Fruit fly (Drosophila melanogaster) whole organism, embryonic: ENCODE data around the gene CG10286.

ENCODE experiments used
- Blimp-1 ChIP-seq: fragments of 200-800 bp; sonication (Bioruptor generic); optimal IDR thresholded peaks from 3 replicates; lab custom pipeline; 2018; ENCODE audit warnings: missing biosample characterization, missing genetic modification characterization, mild to moderate bottlenecking, moderate library complexity, missing genetic modification reagents
- BtbVII ChIP-seq: fragments of 200-800 bp; sonication (Bioruptor generic); optimal IDR thresholded peaks from 3 replicates; lab custom pipeline; 2017; ENCODE audit warnings: missing biosample characterization, mild to moderate bottlenecking, missing genetic modification characterization
- CG10654 ChIP-seq: fragments of 200-800 bp; sonication (Bioruptor generic); optimal IDR thresholded peaks from 2 replicates; lab custom pipeline; 2016; ENCODE audit warnings: missing biosample characterization, missing genetic modification characterization
- CG11093 ChIP-seq: fragments of 200-800 bp; sonication (Bioruptor generic); IDR thresholded peaks from 3 replicates; pipeline ENCODE4 v1.3.6; 2022; ENCODE audit warnings: missing biosample characterization, missing genetic modification characterization
- CG11398 ChIP-seq: fragments of 200-800 bp; sonication (Bioruptor generic); optimal IDR thresholded peaks from 2 replicates; lab custom pipeline; 2016; ENCODE audit warnings: missing biosample characterization, missing genetic modification characterization
- CG14965 ChIP-seq: fragments of 200-800 bp; sonication (Bioruptor generic); optimal IDR thresholded peaks from 2 replicates; lab custom pipeline; 2016; ENCODE audit warnings: missing biosample characterization, missing genetic modification characterization, borderline replicate concordance
- CG1602 ChIP-seq: fragments of 200-800 bp; sonication (Bioruptor generic); optimal IDR thresholded peaks from 3 replicates; lab custom pipeline; 2016; ENCODE audit warnings: missing biosample characterization, missing genetic modification characterization
- CG1603 ChIP-seq: fragments of 200-800 bp; sonication (Bioruptor generic); optimal IDR thresholded peaks from 2 replicates; lab custom pipeline; 2019; ENCODE audit warnings: missing biosample characterization, mild to moderate bottlenecking, missing genetic modification characterization, moderate library complexity
- CG18619 ChIP-seq: fragments of 200-800 bp; sonication (Bioruptor generic); optimal IDR thresholded peaks from 3 replicates; lab custom pipeline; 2017; ENCODE audit warnings: missing biosample characterization, mild to moderate bottlenecking, missing genetic modification characterization
- CG2116 ChIP-seq: fragments of 200-800 bp; sonication (Bioruptor generic); optimal IDR thresholded peaks from 3 replicates; lab custom pipeline; 2018; ENCODE audit warnings: missing biosample characterization, mild to moderate bottlenecking, missing genetic modification characterization
- CG2199 ChIP-seq: fragments of 200-800 bp; sonication (Bioruptor generic); IDR thresholded peaks from 3 replicates; pipeline ENCODE4 v1.3.6; 2022; ENCODE audit warnings: missing biosample characterization, missing genetic modification characterization
- CG4360 ChIP-seq: fragments of 200-800 bp; sonication (Bioruptor generic); IDR thresholded peaks from 2 replicates; pipeline ENCODE4 v1.3.6; 2022; ENCODE audit warnings: missing biosample characterization, missing genetic modification characterization
- CG4707 ChIP-seq: fragments of 200-800 bp; sonication (Bioruptor generic); optimal IDR thresholded peaks from 2 replicates; lab custom pipeline; 2018; ENCODE audit warnings: missing biosample characterization, mild to moderate bottlenecking, missing genetic modification characterization, moderate library complexity
- CG4854 ChIP-seq: fragments of 200-800 bp; sonication (Bioruptor generic); optimal IDR thresholded peaks from 2 replicates; lab custom pipeline; 2016; ENCODE audit warnings: missing biosample characterization, missing genetic modification characterization, inconsistent platforms
- CG6175 ChIP-seq: fragments of 200-800 bp; sonication (Bioruptor generic); IDR thresholded peaks from 3 replicates; pipeline ENCODE4 v1.3.6; 2022; ENCODE audit warnings: missing biosample characterization, missing genetic modification characterization
- CG6765 ChIP-seq: fragments of 200-800 bp; sonication (Bioruptor generic); optimal IDR thresholded peaks from 3 replicates; lab custom pipeline; 2017; ENCODE audit warnings: missing biosample characterization, mild to moderate bottlenecking, missing genetic modification characterization
- CG8765 ChIP-seq: fragments of 200-800 bp; sonication (Bioruptor generic); IDR thresholded peaks from 2 replicates; pipeline ENCODE4 v1.3.6; 2022; ENCODE audit warnings: missing biosample characterization, missing genetic modification characterization
- CG9727 ChIP-seq: fragments of 200-800 bp; sonication (Bioruptor generic); optimal IDR thresholded peaks from 3 replicates; lab custom pipeline; 2017; ENCODE audit warnings: missing biosample characterization, mild to moderate bottlenecking, missing genetic modification characterization
- CG9932 ChIP-seq: fragments of 200-800 bp; sonication (Bioruptor generic); IDR thresholded peaks from 2 replicates; pipeline ENCODE4 v1.3.6; 2022; ENCODE audit warnings: missing biosample characterization, missing genetic modification characterization
- D ChIP-seq, 2 experiments: fragments of 200-800 bp in 1 of 2; fragments of >200 bp in 1 of 2; sonication (Bioruptor generic) in 1 of 2; optimal IDR thresholded peaks; 2 replicates in 1 of 2; 3 replicates in 1 of 2; lab custom pipeline; 2017; ENCODE audit warnings: mild to moderate bottlenecking in 1 of 2, missing biosample characterization in 1 of 2, missing genetic modification characterization in 1 of 2, missing genetic modification reagents in 1 of 2
- HLH3B ChIP-seq: fragments of 200-800 bp; sonication (Bioruptor generic); IDR thresholded peaks from 2 replicates; pipeline ENCODE4 v1.3.6; 2022; ENCODE audit warnings: missing biosample characterization, missing genetic modification characterization
- HLH54F ChIP-seq: fragments of 200-800 bp; sonication (Bioruptor generic); optimal IDR thresholded peaks from 3 replicates; lab custom pipeline; 2016; ENCODE audit warnings: missing biosample characterization, missing genetic modification characterization
- MBD-R2 ChIP-seq: fragments of 200-800 bp; sonication (Bioruptor generic); IDR thresholded peaks from 2 replicates; pipeline ENCODE4 v1.3.6; 2022; ENCODE audit warnings: missing biosample characterization, missing genetic modification characterization
- MESR4 ChIP-seq: fragments of 200-800 bp; sonication (Bioruptor generic); optimal IDR thresholded peaks from 2 replicates; lab custom pipeline; 2018; ENCODE audit warnings: missing biosample characterization, mild to moderate bottlenecking, missing genetic modification characterization, moderate library complexity
- MTF-1 ChIP-seq: fragments of 200-800 bp; sonication (Bioruptor generic); optimal IDR thresholded peaks from 2 replicates; lab custom pipeline; 2018; ENCODE audit warnings: missing biosample characterization, mild to moderate bottlenecking, missing genetic modification characterization, borderline replicate concordance
- Max ChIP-seq: fragments of 200-800 bp; sonication (Bioruptor generic); optimal IDR thresholded peaks from 2 replicates; lab custom pipeline; 2016; ENCODE audit warnings: missing biosample characterization, mild to moderate bottlenecking, missing genetic modification characterization
- Mes4 ChIP-seq: fragments of 200-800 bp; sonication (Bioruptor generic); optimal IDR thresholded peaks from 2 replicates; lab custom pipeline; 2016; ENCODE audit warnings: missing biosample characterization, missing genetic modification characterization
- NFAT ChIP-seq: fragments of 200-800 bp; sonication (Bioruptor generic); IDR thresholded peaks from 2 replicates; pipeline ENCODE4 v1.3.6; 2022; ENCODE audit warnings: missing biosample characterization, missing genetic modification characterization
- Nf-YA ChIP-seq: fragments of 200-800 bp; sonication (Bioruptor generic); IDR thresholded peaks from 2 replicates; pipeline ENCODE4 v1.3.6; 2022; ENCODE audit warnings: missing biosample characterization, missing genetic modification characterization
- Nf-YC ChIP-seq: fragments of 200-800 bp; optimal IDR thresholded peaks from 3 replicates; lab custom pipeline; 2019; ENCODE audit warnings: missing biosample characterization, mild to moderate bottlenecking, missing genetic modification characterization, moderate library complexity
- Usf ChIP-seq: fragments of 200-800 bp; sonication (Bioruptor generic); optimal IDR thresholded peaks from 2 replicates; lab custom pipeline; 2017; ENCODE audit warnings: missing genotype, missing biosample characterization, missing genetic modification characterization
- YL-1 ChIP-seq: fragments of 200-800 bp; sonication (Bioruptor generic); optimal IDR thresholded peaks from 3 replicates; lab custom pipeline; 2017; ENCODE audit warnings: missing biosample characterization, mild to moderate bottlenecking, missing genetic modification characterization
- ap ChIP-seq: fragments of 200-800 bp; sonication (Bioruptor generic); IDR thresholded peaks from 2 replicates; pipeline ENCODE4 v1.3.6; 2022; ENCODE audit warnings: missing biosample characterization, missing genetic modification characterization
- cato ChIP-seq: fragments of 200-800 bp; sonication (Bioruptor generic); optimal IDR thresholded peaks from 2 replicates; lab custom pipeline; 2016; ENCODE audit warnings: missing biosample characterization, missing genetic modification characterization, borderline replicate concordance
- chm ChIP-seq: fragments of 200-800 bp; sonication (Bioruptor generic); IDR thresholded peaks from 2 replicates; pipeline ENCODE4 v1.3.6; 2022; ENCODE audit warnings: missing biosample characterization, missing genetic modification characterization
- dan ChIP-seq: fragments of 200-800 bp; sonication (Bioruptor generic); IDR thresholded peaks from 2 replicates; pipeline ENCODE4 v1.3.6; 2022; ENCODE audit warnings: missing biosample characterization, missing genetic modification characterization
- en ChIP-seq: fragments of 200-800 bp; sonication (Bioruptor generic); optimal IDR thresholded peaks from 2 replicates; lab custom pipeline; 2016; ENCODE audit warnings: missing biosample characterization, missing genetic modification characterization
- esg ChIP-seq: fragments of 200-800 bp; sonication (Bioruptor generic); conservative IDR thresholded peaks from 2 replicates; pipeline ENCODE4 v1.3.6; 2022; ENCODE audit warnings: missing biosample characterization, missing genetic modification characterization
- jumu ChIP-seq: fragments of 200-800 bp; sonication (Bioruptor generic); optimal IDR thresholded peaks from 3 replicates; lab custom pipeline; 2016; ENCODE audit warnings: missing biosample characterization, missing genetic modification characterization
- kni ChIP-seq: fragments of 200-800 bp; sonication (Bioruptor generic); optimal IDR thresholded peaks from 3 replicates; lab custom pipeline; 2017; ENCODE audit warnings: mild to moderate bottlenecking, missing biosample characterization, missing genetic modification reagents, missing genetic modification characterization
- nmo ChIP-seq: fragments of 200-800 bp; sonication (Bioruptor generic); optimal IDR thresholded peaks from 2 replicates; lab custom pipeline; 2018; ENCODE audit warnings: missing biosample characterization, mild to moderate bottlenecking, missing genetic modification characterization, moderate library complexity
- pan ChIP-seq, 4 experiments: fragments of >200 bp in 3 of 4; fragments of 200-800 bp in 1 of 4; sonication (Bioruptor generic) in 1 of 4; optimal IDR thresholded peaks in 3 of 4; IDR thresholded peaks in 1 of 4; 2 replicates each; pipeline versions ENCODE4 v1.3.6 to Lab custom; 2017 to 2022; ENCODE audit warnings: missing biosample characterization in 2 of 4, missing genetic modification characterization in 2 of 4, mixed read lengths in 1 of 4
- pzg ChIP-seq: fragments of 200-800 bp; sonication (Bioruptor generic); optimal IDR thresholded peaks from 3 replicates; lab custom pipeline; 2018; ENCODE audit warnings: missing biosample characterization, mild to moderate bottlenecking, missing genetic modification characterization, moderate library complexity
- salm ChIP-seq: fragments of 200-800 bp; sonication (Bioruptor generic); optimal IDR thresholded peaks from 2 replicates; lab custom pipeline; 2018; ENCODE audit warnings: missing biosample characterization, mild to moderate bottlenecking, missing genetic modification characterization
- slbo ChIP-seq: fragments of 200-800 bp; sonication (Bioruptor generic); IDR thresholded peaks from 2 replicates; pipeline ENCODE4 v1.3.6; 2022; ENCODE audit warnings: missing biosample characterization, missing genetic modification characterization
- ssp ChIP-seq: fragments of 200-800 bp; sonication (Bioruptor generic); IDR thresholded peaks from 2 replicates; pipeline ENCODE4 v1.3.6; 2022; ENCODE audit warnings: missing biosample characterization, missing genetic modification characterization
- stwl ChIP-seq: fragments of 200-800 bp; sonication (Bioruptor generic); optimal IDR thresholded peaks from 3 replicates; lab custom pipeline; 2018; ENCODE audit warnings: missing biosample characterization, mild to moderate bottlenecking, missing genetic modification characterization, moderate library complexity
- tio ChIP-seq: fragments of 200-800 bp; sonication (Bioruptor generic); optimal IDR thresholded peaks from 2 replicates; lab custom pipeline; 2017; ENCODE audit warnings: missing biosample characterization, missing genetic modification characterization, inconsistent platforms
- ttk ChIP-seq: fragments of 200-800 bp; sonication (Bioruptor generic); IDR thresholded peaks from 2 replicates; pipeline ENCODE4 v2.1.2; 2022; ENCODE audit warnings: missing biosample characterization, missing genetic modification characterization
- zfh2 ChIP-seq: fragments of 200-800 bp; sonication (Bioruptor generic); optimal IDR thresholded peaks from 2 replicates; lab custom pipeline; 2016; ENCODE audit warnings: missing biosample characterization, missing genetic modification characterization

CG10286 gene

dm6 chr3R:6368100-6368499 is 665 bp upstream of the CG10286 start, which contains the start of gene CG42724 (continued):
- TF ChIP-seq CG6175 (GFP tag; lab: Robert Waterston, UW) (0 out of 3 replicates have a peak, but pooled peaks have one; percentile 32), CG11398 (peak; percentile 52), zfh2 (GFP tag; lab: Kevin White, UChicago) (peak; percentile 79), HLH3B (GFP tag; lab: Robert Waterston, UW) (peak; percentile 50), slbo (GFP tag; lab: Robert Waterston, UW) (peak; percentile 77), CG2199 (0 out of 3 replicates have a peak, but pooled peaks have one; percentile 55), ssp (peak; percentile 33), ap (GFP tag; lab: Robert Waterston, UW) (no peak), kni (GFP tag; lab: Kevin White, UChicago) (no peak), salm (tag; lab: Kevin White, UChicago) (no peak), CG1602 (peak; percentile 54), CG6765 (GFP tag; lab: Kevin White, UChicago) (no peak), CG2116 (peak; percentile 43), CG14965 (GFP tag; lab: Kevin White, UChicago) (no peak), CG11093 (no peak; the same call in 2 of the 3 replicates), MTF-1 (GFP tag; lab: Kevin White, UChicago) (no peak), jumu (GFP tag; lab: Kevin White, UChicago) (peak; percentile 86), Max (GFP tag; lab: Kevin White, UChicago) (peak; percentile 11), CG4707 (GFP tag; lab: Kevin White, UChicago) (no peak), Usf (GFP tag; lab: Kevin White, UChicago) (no peak), stwl (peak; percentile 57), dan (GFP tag; lab: Robert Waterston, UW) (no peak), CG10654 (GFP tag; lab: Kevin White, UChicago) (no peak), D (optimal IDR thresholded peaks at IDR 0.05; lab: Kevin White, UChicago) (peak; percentile 72), D (GFP tag; optimal IDR thresholded peaks at IDR 0.05; lab: Kevin White, UChicago) (no peak), ttk (GFP tag; lab: Robert Waterston, UW) (peak; percentile 39; the same call in 1 of the 2 replicates), CG9932 (GFP tag; lab: Robert Waterston, UW) (peak; percentile 76), MESR4 (peak; percentile 76), cato (GFP tag; lab: Kevin White, UChicago) (no peak), pzg (GFP tag; lab: Kevin White, UChicago) (peak; percentile 86), CG9727 (no peak), tio (GFP tag; lab: Kevin White, UChicago) (no peak), esg (peak; percentile 46), chm (GFP tag; lab: Robert Waterston, UW) (no peak), Blimp-1 (GFP tag; lab: Kevin White, UChicago) (no peak), HLH54F (GFP tag; lab: Kevin White, UChicago) (peak; percentile 81), Mes4 (peak; percentile 47), CG4854 (GFP tag; lab: Kevin White, UChicago) (peak; percentile 50), CG4360 (GFP tag; lab: Robert Waterston, UW) (no peak), CG18619 (no peak), Nf-YC (tag; lab: Kevin White, UChicago) (no peak), en (peak; percentile 44), MBD-R2 (peak; percentile 73), pan (optimal IDR thresholded peaks at IDR 0.05; lab: Kevin White, UChicago) (no peak), pan (GFP tag; optimal IDR thresholded peaks at IDR 0.05 in 1 of 2, IDR thresholded peaks at IDR 0.05 in 1 of 2) (peak in 1 of 2 experiments; percentile 55), BtbVII (GFP tag; lab: Kevin White, UChicago) (no peak), Nf-YA (GFP tag; lab: Robert Waterston, UW) (no peak), nmo (GFP tag; lab: Kevin White, UChicago) (peak; percentile 64), NFAT (GFP tag; lab: Robert Waterston, UW) (peak; percentile 57; the same call in 1 of the 2 replicates), CG8765 (GFP tag; lab: Robert Waterston, UW) (no peak), YL-1 (GFP tag; lab: Kevin White, UChicago) (peak; percentile 64), CG1603 (tag; lab: Kevin White, UChicago) (peak; percentile 91)
